Fruit fly (Drosophila melanogaster) whole organism, wandering third instar larva: ENCODE measurements around the gene ND-15.

Experiments used
- Abd-B ChIP-seq: fragments of >200 bp; optimal IDR thresholded peaks from 2 replicates; lab custom pipeline; 2017; ENCODE audit warnings: missing biosample characterization, missing genetic modification characterization
- CG32264 ChIP-seq: fragments of 200-800 bp; sonication (Bioruptor generic); optimal IDR thresholded peaks from 2 replicates; lab custom pipeline; 2016; ENCODE audit warnings: missing biosample characterization, missing genetic modification characterization
- CG9705 ChIP-seq: fragments of 200-800 bp; sonication (Bioruptor generic); optimal IDR thresholded peaks from 2 replicates; lab custom pipeline; 2018; ENCODE audit warnings: missing biosample characterization, mild to moderate bottlenecking, missing genetic modification characterization
- CrebA ChIP-seq: fragments of 200-800 bp; sonication (Bioruptor generic); optimal IDR thresholded peaks from 2 replicates; lab custom pipeline; 2016; ENCODE audit warnings: missing biosample characterization, mild to moderate bottlenecking, missing genetic modification characterization, borderline replicate concordance
- Dif ChIP-seq: fragments of 200-275, 200-300 bp; sonication (Bioruptor generic); optimal IDR thresholded peaks from 2 replicates; lab custom pipeline; 2018; ENCODE audit warnings: missing biosample characterization, missing genetic modification characterization; ENCODE audit not compliant: partially characterized antibody
- GATAd ChIP-seq: sonication (Bioruptor generic); optimal IDR thresholded peaks from 2 replicates; lab custom pipeline; 2016; ENCODE audit warnings: missing biosample characterization, missing genetic modification characterization
- HLH106 ChIP-seq: fragments of 200-800 bp; optimal IDR thresholded peaks from 3 replicates; lab custom pipeline; 2019; ENCODE audit warnings: missing biosample characterization, mild to moderate bottlenecking, missing genetic modification characterization, moderate library complexity
- Hnf4 ChIP-seq: fragments of 200-800 bp; sonication (Bioruptor generic); optimal IDR thresholded peaks from 2 replicates; lab custom pipeline; 2016; ENCODE audit warnings: missing biosample characterization, mild to moderate bottlenecking, missing genetic modification characterization
- Hr78 ChIP-seq: fragments of >200 bp; optimal IDR thresholded peaks from 2 replicates; lab custom pipeline; 2017; ENCODE audit warnings: missing biosample characterization, missing genetic modification characterization
- Hr83 ChIP-seq: fragments of 200-300 bp; sonication (Bioruptor generic); optimal IDR thresholded peaks from 2 replicates; lab custom pipeline; 2016; ENCODE audit warnings: missing biosample characterization, mild to moderate bottlenecking, missing genetic modification characterization, moderate library complexity; ENCODE audit not compliant: poor library complexity, severe bottlenecking
- Jra ChIP-seq: sonication (Bioruptor generic); optimal IDR thresholded peaks from 2 replicates; lab custom pipeline; 2016; ENCODE audit warnings: missing biosample characterization, missing genetic modification characterization
- Mio ChIP-seq: sonication (Bioruptor generic); optimal IDR thresholded peaks from 2 replicates; lab custom pipeline; 2016; ENCODE audit warnings: missing biosample characterization, missing genetic modification characterization
- OdsH ChIP-seq: fragments of 200-800 bp; sonication (Bioruptor generic); optimal IDR thresholded peaks from 2 replicates; lab custom pipeline; 2016; ENCODE audit warnings: missing biosample characterization, mild to moderate bottlenecking, missing genetic modification characterization
- Rel ChIP-seq, 2 experiments: fragments of 200-800 bp; sonication (Bioruptor generic) in 1 of 2; optimal IDR thresholded peaks; 2 replicates in 1 of 2; 3 replicates in 1 of 2; lab custom pipeline; 2016 to 2019; ENCODE audit warnings: mild to moderate bottlenecking in 2 of 2, missing biosample characterization in 2 of 2, missing genetic modification characterization in 2 of 2, moderate library complexity in 1 of 2
- Sp1 ChIP-seq: fragments of 200-800 bp; sonication (Bioruptor generic); optimal IDR thresholded peaks from 3 replicates; lab custom pipeline; 2019; ENCODE audit warnings: missing biosample characterization, mild to moderate bottlenecking, missing genetic modification characterization, moderate library complexity
- Vsx2 ChIP-seq: fragments of 200-300, 225-300 bp; sonication (Bioruptor generic); optimal IDR thresholded peaks from 2 replicates; lab custom pipeline; 2018; ENCODE audit warnings: missing biosample characterization, missing genetic modification characterization; ENCODE audit not compliant: partially characterized antibody
- br ChIP-seq: fragments of 200-800 bp; sonication (Bioruptor generic); optimal IDR thresholded peaks from 2 replicates; lab custom pipeline; 2016; ENCODE audit warnings: missing biosample characterization, missing genetic modification characterization
- brk ChIP-seq: fragments of 200-800 bp; sonication (Bioruptor generic); optimal IDR thresholded peaks from 2 replicates; lab custom pipeline; 2016; ENCODE audit warnings: missing biosample characterization, mild to moderate bottlenecking, missing genetic modification characterization
- ey ChIP-seq: fragments of 200-800 bp; sonication (Bioruptor generic); optimal IDR thresholded peaks from 2 replicates; lab custom pipeline; 2016; ENCODE audit warnings: missing biosample characterization, missing genetic modification characterization
- foxo ChIP-seq, 2 experiments: fragments of 200-800 bp; sonication (Bioruptor generic); optimal IDR thresholded peaks; 2 replicates in 1 of 2; 3 replicates in 1 of 2; lab custom pipeline; 2016 to 2017; ENCODE audit warnings: missing biosample characterization in 2 of 2, missing genetic modification characterization in 2 of 2
- fru ChIP-seq: fragments of 200-800 bp; sonication (Bioruptor generic); optimal IDR thresholded peaks from 3 replicates; lab custom pipeline; 2016; ENCODE audit warnings: missing biosample characterization, mild to moderate bottlenecking, missing genetic modification characterization
- h ChIP-seq: fragments of 200-800 bp; sonication (Bioruptor generic); optimal IDR thresholded peaks from 3 replicates; lab custom pipeline; 2016; ENCODE audit warnings: missing biosample characterization, mild to moderate bottlenecking, missing genetic modification characterization
- pan ChIP-seq: fragments of >200 bp; optimal IDR thresholded peaks from 2 replicates; lab custom pipeline; 2017
- psq ChIP-seq: fragments of 200-800 bp; sonication (Bioruptor generic); optimal IDR thresholded peaks from 3 replicates; lab custom pipeline; 2017; ENCODE audit warnings: missing biosample characterization, mild to moderate bottlenecking, missing genetic modification characterization, moderate library complexity
- rgr ChIP-seq: fragments of 200-800 bp; sonication (Bioruptor generic); optimal IDR thresholded peaks from 3 replicates; lab custom pipeline; 2016; ENCODE audit warnings: missing biosample characterization, mild to moderate bottlenecking, missing genetic modification characterization
- sage ChIP-seq: fragments of 200-800 bp; sonication (Bioruptor generic); optimal IDR thresholded peaks from 2 replicates; lab custom pipeline; 2016; ENCODE audit warnings: missing biosample characterization, mild to moderate bottlenecking, missing genetic modification characterization
- sv ChIP-seq: fragments of 200-800 bp; sonication (Bioruptor generic); optimal IDR thresholded peaks from 3 replicates; lab custom pipeline; 2016; ENCODE audit warnings: missing biosample characterization, missing genetic modification characterization
- tai ChIP-seq: sonication (Bioruptor generic); optimal IDR thresholded peaks from 2 replicates; lab custom pipeline; 2016; ENCODE audit warnings: missing biosample characterization, missing genetic modification characterization
- usp ChIP-seq: fragments of >200 bp; optimal IDR thresholded peaks from 2 replicates; lab custom pipeline; 2017; ENCODE audit warnings: missing biosample characterization, missing genetic modification characterization
- woc ChIP-seq: sonication (Bioruptor generic); optimal IDR thresholded peaks from 2 replicates; lab custom pipeline; 2016; ENCODE audit warnings: missing biosample characterization, mild to moderate bottlenecking, missing genetic modification characterization

Gene ND-15

dm6 chr2L:72752-73435 lies 41.6 kb upstream of the ND-15 start (continued):
- TF ChIP-seq OdsH (GFP tag; lab: Kevin White, UChicago): peak; percentile 33
- peak; percentile 5 for TF ChIP-seq HLH106 (tag; lab: Kevin White, UChicago)
- TF ChIP-seq GATAd: no peak
- no peak for TF ChIP-seq Dif (GFP tag; lab: Kevin White, UChicago)
- peak; percentile 49 for TF ChIP-seq rgr (GFP tag; lab: Kevin White, UChicago)
- peak; percentile 76 for TF ChIP-seq Hr83 (GFP tag; lab: Kevin White, UChicago)
- TF ChIP-seq sv (GFP tag; lab: Kevin White, UChicago): peak; percentile 45
- TF ChIP-seq CrebA (GFP tag; lab: Kevin White, UChicago): no peak
- TF ChIP-seq h (GFP tag; lab: Kevin White, UChicago): peak; percentile 32

dm6 chr2L:73760-74388 lies 40.7 kb upstream of the ND-15 start:
- peak; percentile 4 for TF ChIP-seq Hnf4 (GFP tag; lab: Kevin White, UChicago)
- TF ChIP-seq usp (GFP tag; lab: Kevin White, UChicago): no peak
- no peak for TF ChIP-seq Vsx2 (GFP tag; lab: Kevin White, UChicago)
- TF ChIP-seq Rel (GFP tag; optimal IDR thresholded peaks at IDR 0.05; lab: Kevin White, UChicago): peak; percentile 55
- peak; percentile 81 for TF ChIP-seq Rel (tag; optimal IDR thresholded peaks at IDR 0.05; lab: Kevin White, UChicago)
- no peak for TF ChIP-seq HLH106 (tag; lab: Kevin White, UChicago)

dm6 chr2L:76048-76447 lies 38.5 kb upstream of the ND-15 start, which contains the start of gene CG11374:
Gene CG11374, plus strand, starts transcription at chr2L:76348.
- no peak for TF ChIP-seq Hnf4 (GFP tag; lab: Kevin White, UChicago)
- no peak for TF ChIP-seq rgr (GFP tag; lab: Kevin White, UChicago)
- no peak for TF ChIP-seq h (GFP tag; lab: Kevin White, UChicago)

dm6 chr2L:78828-79227 lies 35.7 kb upstream of the ND-15 start:
- TF ChIP-seq Dif (GFP tag; lab: Kevin White, UChicago) (no peak), tai (GFP tag; lab: Kevin White, UChicago) (no peak), fru (GFP tag; lab: Kevin White, UChicago) (no peak), usp (GFP tag; lab: Kevin White, UChicago) (no peak), Abd-B (no peak), Mio (GFP tag; lab: Kevin White, UChicago) (no peak)

dm6 chr2L:81198-81597 lies 33.3 kb upstream of the ND-15 start:
- no peak for TF ChIP-seq Dif (GFP tag; lab: Kevin White, UChicago)
- peak; percentile 36 for TF ChIP-seq Rel (GFP tag; optimal IDR thresholded peaks at IDR 0.05; lab: Kevin White, UChicago)
- peak; percentile 20 for TF ChIP-seq Rel (tag; optimal IDR thresholded peaks at IDR 0.05; lab: Kevin White, UChicago)
- TF ChIP-seq psq (GFP tag; lab: Kevin White, UChicago): peak; percentile 24
- peak; percentile 12 for TF ChIP-seq woc (GFP tag; lab: Kevin White, UChicago)
- TF ChIP-seq sage (GFP tag; lab: Kevin White, UChicago): peak; percentile 53
- peak; percentile 70 for TF ChIP-seq Hnf4 (GFP tag; lab: Kevin White, UChicago)
- TF ChIP-seq Jra (GFP tag; lab: Kevin White, UChicago): peak; percentile 10
- TF ChIP-seq rgr (GFP tag; lab: Kevin White, UChicago): peak; percentile 69
- peak; percentile 56 for TF ChIP-seq Sp1 (GFP tag; lab: Kevin White, UChicago)
- peak; percentile 80 for TF ChIP-seq h (GFP tag; lab: Kevin White, UChicago)
- peak; percentile 5 for TF ChIP-seq ey (GFP tag; lab: Kevin White, UChicago)
- peak; percentile 59 for TF ChIP-seq fru (GFP tag; lab: Kevin White, UChicago)
- TF ChIP-seq Hr83 (GFP tag; lab: Kevin White, UChicago): peak; percentile 80
- peak; percentile 5 for TF ChIP-seq HLH106 (tag; lab: Kevin White, UChicago)
- TF ChIP-seq sv (GFP tag; lab: Kevin White, UChicago): no peak
- peak in 1 of 2 experiments; percentile 38 for TF ChIP-seq foxo (GFP tag; optimal IDR thresholded peaks at IDR 0.05; lab: Kevin White, UChicago)
- TF ChIP-seq CrebA (GFP tag; lab: Kevin White, UChicago): no peak
- TF ChIP-seq Hr78: no peak
- TF ChIP-seq OdsH (GFP tag; lab: Kevin White, UChicago): peak; percentile 55
- TF ChIP-seq pan: no peak
- peak; percentile 68 for TF ChIP-seq br
- TF ChIP-seq CG32264 (GFP tag; lab: Kevin White, UChicago): no peak
- no peak for TF ChIP-seq CG9705 (GFP tag; lab: Kevin White, UChicago)
- TF ChIP-seq brk: peak; percentile 74
- peak; percentile 46 for TF ChIP-seq tai (GFP tag; lab: Kevin White, UChicago)
